Fruit fly (Drosophila melanogaster) Kc167 (cell line): Measurements from ENCODE around the gene CG8301.

Experiments used
- Myc ChIP-seq: fragments of >200 bp; optimal IDR thresholded peaks from 2 replicates; lab custom pipeline; 2017; ENCODE audit warnings: missing external identifiers
- insv ChIP-seq: fragments of >200 bp; optimal IDR thresholded peaks from 3 replicates; lab custom pipeline; 2018; ENCODE audit warnings: missing external identifiers

DNA sequence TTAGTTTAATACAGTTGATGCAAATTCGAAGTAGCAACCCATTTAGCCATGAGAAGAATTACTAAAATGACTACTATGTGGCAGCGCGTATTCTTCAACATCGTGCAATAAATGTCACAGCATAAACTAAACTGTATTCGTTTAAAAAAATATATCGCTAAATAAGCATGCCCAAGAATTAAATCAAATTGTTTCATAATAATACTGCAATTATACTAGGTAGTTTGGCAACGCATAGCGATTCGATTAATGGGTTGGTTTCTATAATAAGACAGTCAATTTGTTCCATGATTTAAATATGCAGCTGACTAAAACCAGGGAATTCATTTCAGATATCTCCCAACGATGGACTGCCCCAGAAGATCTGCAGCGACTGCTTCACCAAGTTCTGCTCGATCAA, 2.0 kb downstream of the CG8301 start, which contains the start of gene CG33654:
- no peak for TF ChIP-seq insv
- TF ChIP-seq Myc (lab: Kevin White, UChicago) = no peak
